Fruit fly (Drosophila melanogaster) whole organism, embryonic: Measurements from ENCODE around the gene Fatp1.
A peak's percentile ranks its signal among the peaks of the same experiment; 100 is the strongest.

ENCODE experiments used
- ATbp ChIP-seq: fragments of 200-800 bp; sonication (Bioruptor generic); optimal IDR thresholded peaks from 2 replicates; lab custom pipeline; 2017; ENCODE audit warnings: missing biosample characterization, mild to moderate bottlenecking, missing genetic modification characterization, missing genetic modification reagents
- Ada2b ChIP-seq: fragments of 200-800 bp; sonication (Bioruptor generic); IDR thresholded peaks from 2 replicates; pipeline ENCODE4 v1.3.6; 2022; ENCODE audit warnings: missing biosample characterization, missing genetic modification characterization
- BtbVII ChIP-seq: fragments of 200-800 bp; sonication (Bioruptor generic); optimal IDR thresholded peaks from 3 replicates; lab custom pipeline; 2017; ENCODE audit warnings: missing biosample characterization, mild to moderate bottlenecking, missing genetic modification characterization
- CG10366 ChIP-seq: fragments of 200-800 bp; sonication (Bioruptor generic); IDR thresholded peaks from 2 replicates; pipeline ENCODE4 v1.3.6; 2022; ENCODE audit warnings: missing biosample characterization, missing genetic modification characterization
- CG11695 ChIP-seq: fragments of 200-800 bp; sonication (Bioruptor generic); IDR thresholded peaks from 3 replicates; pipeline ENCODE4 v1.3.6; 2022; ENCODE audit warnings: missing biosample characterization, missing genetic modification characterization
- CG12744 ChIP-seq: fragments of 200-800 bp; sonication (Bioruptor generic); optimal IDR thresholded peaks from 2 replicates; lab custom pipeline; 2016; ENCODE audit warnings: missing biosample characterization, missing genetic modification characterization
- CG14014 ChIP-seq: fragments of 200-800 bp; sonication (Bioruptor generic); IDR thresholded peaks from 2 replicates; pipeline ENCODE4 v1.3.6; 2022; ENCODE audit warnings: missing biosample characterization, missing genetic modification characterization
- CG15269 ChIP-seq: fragments of 200-800 bp; sonication (Bioruptor generic); optimal IDR thresholded peaks from 2 replicates; lab custom pipeline; 2018; ENCODE audit warnings: missing biosample characterization, mild to moderate bottlenecking, missing genetic modification characterization, moderate library complexity
- CG1529 ChIP-seq: fragments of 200-800 bp; sonication (Bioruptor generic); optimal IDR thresholded peaks from 3 replicates; lab custom pipeline; 2018; ENCODE audit warnings: missing biosample characterization, missing genetic modification characterization
- CG1602 ChIP-seq: fragments of 200-800 bp; sonication (Bioruptor generic); optimal IDR thresholded peaks from 3 replicates; lab custom pipeline; 2016; ENCODE audit warnings: missing biosample characterization, missing genetic modification characterization
- CG16815 ChIP-seq: fragments of 200-800 bp; sonication (Bioruptor generic); optimal IDR thresholded peaks from 3 replicates; lab custom pipeline; 2017; ENCODE audit warnings: missing biosample characterization, mild to moderate bottlenecking, missing genetic modification characterization
- CG17361 ChIP-seq: fragments of 200-800 bp; sonication (Bioruptor generic); IDR thresholded peaks from 3 replicates; pipeline ENCODE4 v1.3.6; 2022; ENCODE audit warnings: missing biosample characterization, missing genetic modification characterization
- CG2120 ChIP-seq: fragments of 200-800 bp; sonication (Bioruptor generic); optimal IDR thresholded peaks from 3 replicates; lab custom pipeline; 2016; ENCODE audit warnings: missing biosample characterization, missing genetic modification characterization
- CG31224 ChIP-seq: fragments of 200-800 bp; sonication (Bioruptor generic); IDR thresholded peaks from 2 replicates; pipeline ENCODE4 v1.3.6; 2022; ENCODE audit warnings: missing biosample characterization, missing genetic modification characterization
- CG31388 ChIP-seq: fragments of 200-800 bp; sonication (Bioruptor generic); optimal IDR thresholded peaks from 2 replicates; lab custom pipeline; 2016; ENCODE audit warnings: missing biosample characterization, missing genetic modification characterization
- CG3847 ChIP-seq: fragments of 200-800 bp; sonication (Bioruptor generic); IDR thresholded peaks from 2 replicates; pipeline ENCODE4 v1.3.6; 2022; ENCODE audit warnings: missing biosample characterization, missing genetic modification characterization
- CG4707 ChIP-seq: fragments of 200-800 bp; sonication (Bioruptor generic); optimal IDR thresholded peaks from 2 replicates; lab custom pipeline; 2018; ENCODE audit warnings: missing biosample characterization, mild to moderate bottlenecking, missing genetic modification characterization, moderate library complexity
- CG5953 ChIP-seq: fragments of 200-800 bp; sonication (Bioruptor generic); IDR thresholded peaks from 2 replicates; pipeline ENCODE4 v1.3.6; 2022; ENCODE audit warnings: missing biosample characterization, missing genetic modification characterization
- CG6813 ChIP-seq: fragments of 200-800 bp; sonication (Bioruptor generic); optimal IDR thresholded peaks from 2 replicates; lab custom pipeline; 2017; ENCODE audit warnings: missing biosample characterization, missing genetic modification characterization, mild to moderate bottlenecking, moderate library complexity, missing genetic modification reagents
- CG7372 ChIP-seq: fragments of 200-800 bp; sonication (Bioruptor generic); IDR thresholded peaks from 2 replicates; pipeline ENCODE4 v1.3.6; 2022; ENCODE audit warnings: missing biosample characterization, missing genetic modification characterization
- CG8290 ChIP-seq, 3 experiments: fragments of 200-800 bp; sonication (Bioruptor generic); optimal IDR thresholded peaks; 2 replicates each; lab custom pipeline; 2016 to 2019; ENCODE audit warnings: missing biosample characterization in 3 of 3, missing genetic modification characterization in 3 of 3, mild to moderate bottlenecking in 2 of 3, moderate library complexity in 1 of 3
- CG9797 ChIP-seq: fragments of 200-800 bp; sonication (Bioruptor generic); optimal IDR thresholded peaks from 3 replicates; lab custom pipeline; 2018; ENCODE audit warnings: missing biosample characterization, mild to moderate bottlenecking, missing genetic modification characterization
- Camta ChIP-seq: fragments of 200-800 bp; sonication (Bioruptor generic); optimal IDR thresholded peaks from 2 replicates; lab custom pipeline; 2016; ENCODE audit warnings: missing biosample characterization, missing genetic modification characterization
- D19A ChIP-seq: fragments of 200-800 bp; optimal IDR thresholded peaks from 3 replicates; lab custom pipeline; 2019; ENCODE audit warnings: missing biosample characterization, mild to moderate bottlenecking, missing genetic modification characterization, moderate library complexity
- Dip2 ChIP-seq: fragments of 200-800 bp; sonication (Bioruptor generic); IDR thresholded peaks from 2 replicates; pipeline ENCODE4 v1.3.6; 2022; ENCODE audit warnings: missing biosample characterization, missing genetic modification characterization
- H15 ChIP-seq: fragments of 200-800 bp; sonication (Bioruptor generic); IDR thresholded peaks from 3 replicates; pipeline ENCODE4 v1.3.6; 2022; ENCODE audit warnings: missing biosample characterization, missing genetic modification characterization
- NK7.1 ChIP-seq: fragments of 200-800 bp; sonication (Bioruptor generic); optimal IDR thresholded peaks from 3 replicates; lab custom pipeline; 2016; ENCODE audit warnings: missing biosample characterization, missing genetic modification characterization
- Trl ChIP-seq, 3 experiments: fragments of >200 bp in 2 of 3; fragments of 200-800 bp in 1 of 3; sonication (Bioruptor generic) in 1 of 3; optimal IDR thresholded peaks; 2 replicates in 1 of 3; 3 replicates in 2 of 3; lab custom pipeline; 2016 to 2017; ENCODE audit warnings: missing biosample characterization in 1 of 3, missing genetic modification characterization in 1 of 3
- Usf ChIP-seq: fragments of 200-800 bp; sonication (Bioruptor generic); optimal IDR thresholded peaks from 2 replicates; lab custom pipeline; 2017; ENCODE audit warnings: missing genotype, missing biosample characterization, missing genetic modification characterization
- Xbp1 ChIP-seq: fragments of 200-800 bp; sonication (Bioruptor generic); optimal IDR thresholded peaks from 3 replicates; lab custom pipeline; 2016; ENCODE audit warnings: missing biosample characterization, mild to moderate bottlenecking, missing genetic modification characterization
- ap ChIP-seq: fragments of 200-800 bp; sonication (Bioruptor generic); IDR thresholded peaks from 2 replicates; pipeline ENCODE4 v1.3.6; 2022; ENCODE audit warnings: missing biosample characterization, missing genetic modification characterization
- ash1 ChIP-seq: fragments of 200-800 bp; sonication (Bioruptor generic); optimal IDR thresholded peaks from 2 replicates; lab custom pipeline; 2018; ENCODE audit warnings: missing biosample characterization, mild to moderate bottlenecking, missing genetic modification characterization
- crol ChIP-seq: fragments of 200-800 bp; sonication (Bioruptor generic); IDR thresholded peaks from 2 replicates; pipeline ENCODE4 v1.3.6; 2022; ENCODE audit warnings: missing biosample characterization, missing genetic modification characterization
- dysf ChIP-seq: fragments of 200-800 bp; sonication (Bioruptor generic); IDR thresholded peaks from 3 replicates; pipeline ENCODE4 v1.3.6; 2022; ENCODE audit warnings: missing biosample characterization, missing genetic modification characterization
- eve ChIP-seq, 2 experiments: fragments of >200 bp; optimal IDR thresholded peaks; 2 replicates each; lab custom pipeline; 2017; ENCODE audit warnings: missing biosample characterization in 2 of 2, missing genetic modification characterization in 2 of 2
- fd96Cb ChIP-seq: fragments of 200-800 bp; sonication (Bioruptor generic); optimal IDR thresholded peaks from 2 replicates; lab custom pipeline; 2018; ENCODE audit warnings: missing biosample characterization, mild to moderate bottlenecking, missing genetic modification characterization, moderate library complexity
- ham ChIP-seq: fragments of 200-800 bp; sonication (Bioruptor generic); IDR thresholded peaks from 2 replicates; pipeline ENCODE4 v1.3.6; 2022; ENCODE audit warnings: missing biosample characterization, missing genetic modification characterization
- mld ChIP-seq: fragments of 200-800 bp; sonication (Bioruptor generic); IDR thresholded peaks from 3 replicates; pipeline ENCODE4 v1.3.6; 2022; ENCODE audit warnings: missing biosample characterization, missing genetic modification characterization; ENCODE audit not compliant: partially characterized antibody
- nau ChIP-seq: fragments of 200-800 bp; sonication (Bioruptor generic); optimal IDR thresholded peaks from 3 replicates; lab custom pipeline; 2017; ENCODE audit warnings: missing biosample characterization, mild to moderate bottlenecking, missing genetic modification characterization, missing genetic modification reagents
- nmo ChIP-seq: fragments of 200-800 bp; sonication (Bioruptor generic); optimal IDR thresholded peaks from 2 replicates; lab custom pipeline; 2018; ENCODE audit warnings: missing biosample characterization, mild to moderate bottlenecking, missing genetic modification characterization, moderate library complexity
- onecut ChIP-seq: fragments of 200-800 bp; sonication (Bioruptor generic); IDR thresholded peaks from 2 replicates; pipeline ENCODE4 v1.3.6; 2022; ENCODE audit warnings: missing biosample characterization, missing genetic modification characterization
- pb ChIP-seq: fragments of 200-800 bp; sonication (Bioruptor generic); optimal IDR thresholded peaks from 3 replicates; lab custom pipeline; 2016; ENCODE audit warnings: missing biosample characterization, missing genetic modification characterization
- pnt ChIP-seq: fragments of 200-800 bp; sonication (Bioruptor generic); optimal IDR thresholded peaks from 3 replicates; lab custom pipeline; 2016; ENCODE audit warnings: missing biosample characterization, missing genetic modification characterization
- prd ChIP-seq, 3 experiments: fragments of >200 bp in 2 of 3; fragments of 200-800 bp in 1 of 3; sonication (Bioruptor generic) in 1 of 3; optimal IDR thresholded peaks in 2 of 3; IDR thresholded peaks in 1 of 3; 2 replicates in 2 of 3; 3 replicates in 1 of 3; pipeline versions ENCODE4 v1.3.6 to Lab custom; 2017 to 2022; ENCODE audit warnings: missing biosample characterization in 1 of 3, missing genetic modification characterization in 1 of 3
- pzg ChIP-seq: fragments of 200-800 bp; sonication (Bioruptor generic); optimal IDR thresholded peaks from 3 replicates; lab custom pipeline; 2018; ENCODE audit warnings: missing biosample characterization, mild to moderate bottlenecking, missing genetic modification characterization, moderate library complexity
- sd ChIP-seq: fragments of 200-800 bp; sonication (Bioruptor generic); optimal IDR thresholded peaks from 3 replicates; lab custom pipeline; 2018; ENCODE audit warnings: missing biosample characterization, mild to moderate bottlenecking, missing genetic modification characterization, moderate library complexity
- seq ChIP-seq: fragments of 200-800 bp; sonication (Bioruptor generic); IDR thresholded peaks from 2 replicates; pipeline ENCODE4 v1.3.6; 2022; ENCODE audit warnings: missing biosample characterization, missing genetic modification characterization
- sug ChIP-seq: fragments of 200-800 bp; optimal IDR thresholded peaks from 2 replicates; lab custom pipeline; 2019; ENCODE audit warnings: missing biosample characterization, mild to moderate bottlenecking, missing genetic modification characterization, moderate library complexity
- tin ChIP-seq: fragments of 200-800 bp; sonication (Bioruptor generic); optimal IDR thresholded peaks from 3 replicates; lab custom pipeline; 2016; ENCODE audit warnings: missing biosample characterization, missing genetic modification characterization
- unpg ChIP-seq: fragments of 200-800 bp; sonication (Bioruptor generic); optimal IDR thresholded peaks from 3 replicates; lab custom pipeline; 2018; ENCODE audit warnings: missing biosample characterization, mild to moderate bottlenecking, missing genetic modification characterization, moderate library complexity

The Fatp1 gene

DNA sequence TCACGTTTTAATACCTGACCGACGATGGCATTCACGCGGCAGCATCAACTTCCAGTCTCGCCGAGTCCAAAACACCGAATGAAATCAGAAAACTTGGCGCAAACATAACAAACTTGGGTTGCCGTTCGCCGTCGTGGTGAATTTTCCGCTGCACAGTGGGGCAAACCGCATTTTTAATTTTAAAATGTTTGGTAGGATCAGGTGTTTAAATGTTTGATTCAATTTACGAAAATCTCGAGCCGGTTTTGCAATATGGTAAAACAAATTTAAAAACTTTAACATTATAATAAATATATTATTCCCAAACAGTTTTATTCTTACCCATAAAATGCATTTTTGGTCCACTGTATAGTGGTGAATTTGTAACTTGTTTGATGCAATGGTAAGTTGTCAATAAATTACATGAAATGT is 42.7 kb downstream of the Fatp1 start, which contains the start of gene RluA-1 (continued):
- TF ChIP-seq CG14014 (GFP tag; lab: Robert Waterston, UW) (peak; percentile 99), Camta (GFP tag; lab: Kevin White, UChicago) (peak; percentile 78), CG4707 (peak; percentile 99), CG15269 (tag; lab: Kevin White, UChicago) (peak; percentile 100), CG9797 (GFP tag; lab: Kevin White, UChicago) (peak; percentile 78), CG6813 (GFP tag; lab: Kevin White, UChicago) (peak; percentile 99), unpg (peak; percentile 100), CG12744 (GFP tag; lab: Kevin White, UChicago) (peak; percentile 93), pzg (peak; percentile 26), mld (0 out of 3 replicates have a peak, but pooled peaks have one; percentile 44), D19A (tag; lab: Kevin White, UChicago) (peak; percentile 95), pb (peak; percentile 71), Dip2 (GFP tag; lab: Robert Waterston, UW) (peak; percentile 77; the same call in 1 of the 2 replicates), ap (GFP tag; lab: Robert Waterston, UW) (peak; percentile 91), CG1602 (GFP tag; lab: Kevin White, UChicago) (peak; percentile 99), CG31388 (GFP tag; lab: Kevin White, UChicago) (peak; percentile 98), Usf (GFP tag; lab: Kevin White, UChicago) (peak; percentile 96), sug (tag; lab: Kevin White, UChicago) (peak; percentile 96), prd (optimal IDR thresholded peaks at IDR 0.05; lab: Kevin White, UChicago) (no peak), prd (GFP tag; IDR thresholded peaks at IDR 0.05; lab: Robert Waterston, UW) (peak; percentile 99), onecut (peak; percentile 94), CG31224 (GFP tag; lab: Robert Waterston, UW) (peak; percentile 97), CG17361 (peak; percentile 99), sd (tag; lab: Kevin White, UChicago) (peak; percentile 97), Ada2b (GFP tag; lab: Robert Waterston, UW) (peak; percentile 96), CG5953 (GFP tag; lab: Robert Waterston, UW) (peak; percentile 96), ATbp (peak; percentile 100), CG1529 (GFP tag; lab: Kevin White, UChicago) (peak; percentile 99), tin (GFP tag; lab: Kevin White, UChicago) (peak; percentile 99), seq (GFP tag; lab: Robert Waterston, UW) (peak; percentile 100), crol (peak; percentile 70), CG10366 (GFP tag; lab: Robert Waterston, UW) (peak; percentile 99), CG2120 (GFP tag; lab: Kevin White, UChicago) (peak; percentile 96), nau (GFP tag; lab: Kevin White, UChicago) (peak; percentile 99), H15 (GFP tag; lab: Robert Waterston, UW) (peak; percentile 99), CG11695 (peak; percentile 99), pnt (peak; percentile 91), nmo (GFP tag; lab: Kevin White, UChicago) (peak; percentile 100), ash1 (GFP tag; lab: Kevin White, UChicago) (peak; percentile 87), NK7.1 (peak; percentile 86), CG7372 (peak; percentile 98), CG8290 (GFP tag; optimal IDR thresholded peaks at IDR 0.05; lab: Kevin White, UChicago) (peak; percentile 95), CG8290 (tag; optimal IDR thresholded peaks at IDR 0.05; lab: Kevin White, UChicago) (peak; percentile 95 to 98), eve (GFP tag; optimal IDR thresholded peaks at IDR 0.05; lab: Kevin White, UChicago) (peak in 1 of 2 experiments; percentile 96), Xbp1 (peak; percentile 99), Trl (optimal IDR thresholded peaks at IDR 0.05; lab: Kevin White, UChicago) (no peak), Trl (GFP tag; optimal IDR thresholded peaks at IDR 0.05; lab: Kevin White, UChicago) (peak; percentile 95), CG16815 (GFP tag; lab: Kevin White, UChicago) (peak; percentile 98), fd96Cb (tag; lab: Kevin White, UChicago) (peak; percentile 99), dysf (GFP tag; lab: Robert Waterston, UW) (peak; percentile 100), BtbVII (peak; percentile 99), ham (peak; percentile 96), CG3847 (GFP tag; lab: Robert Waterston, UW) (peak; percentile 99)
